Worm (Caenorhabditis elegans) whole organism, midembryonic: ENCODE results near the gene rmif-2.
"Not testable (repeated sequence)": the region's sequence is repeated elsewhere in the genome, so short reads cannot be mapped to it uniquely, and the experiment has no call there.

Source experiments
- T22C8.4 ChIP-seq: fragments of 200-800 bp; sonication (Bioruptor generic); IDR thresholded peaks from 2 replicates; pipeline ENCODE4 v1.3.6; 2022; ENCODE audit warnings: missing genetic modification characterization, missing compliant biosample characterization
- cog-1 ChIP-seq: sonication (generic microtip); optimal IDR thresholded peaks from 2 replicates; lab custom pipeline; 2016; ENCODE audit warnings: missing genetic modification characterization, missing compliant biosample characterization
- flt-1 ChIP-seq: fragments of 200-800 bp; sonication (Bioruptor generic); IDR thresholded peaks from 2 replicates; pipeline ENCODE4 v1.3.6; 2022; ENCODE audit warnings: missing genetic modification characterization, missing compliant biosample characterization
- klf-2 ChIP-seq: fragments of 200-800 bp; sonication (Bioruptor generic); conservative IDR thresholded peaks from 2 replicates; pipeline ENCODE4 v1.3.6; 2022; ENCODE audit warnings: missing genetic modification reagents, missing genetic modification characterization, missing compliant biosample characterization
- med-1 ChIP-seq: sonication (generic microtip); optimal IDR thresholded peaks from 2 replicates; lab custom pipeline; 2017; ENCODE audit warnings: missing genetic modification characterization, mild to moderate bottlenecking, missing compliant biosample characterization, antibody characterized with exemption, missing genetic modification reagents; ENCODE audit not compliant: insufficient read depth
- tab-1 ChIP-seq: fragments of 200-800 bp; sonication (Bioruptor generic); IDR thresholded peaks from 2 replicates; pipeline ENCODE4 v1.3.6; 2022; ENCODE audit warnings: missing genetic modification characterization, missing compliant biosample characterization
- ztf-29 ChIP-seq: fragments of 200-800 bp; sonication (Bioruptor generic); IDR thresholded peaks from 2 replicates; pipeline ENCODE4 v1.3.6; 2022; ENCODE audit warnings: missing genetic modification reagents, missing genetic modification characterization, missing compliant biosample characterization

DNA sequence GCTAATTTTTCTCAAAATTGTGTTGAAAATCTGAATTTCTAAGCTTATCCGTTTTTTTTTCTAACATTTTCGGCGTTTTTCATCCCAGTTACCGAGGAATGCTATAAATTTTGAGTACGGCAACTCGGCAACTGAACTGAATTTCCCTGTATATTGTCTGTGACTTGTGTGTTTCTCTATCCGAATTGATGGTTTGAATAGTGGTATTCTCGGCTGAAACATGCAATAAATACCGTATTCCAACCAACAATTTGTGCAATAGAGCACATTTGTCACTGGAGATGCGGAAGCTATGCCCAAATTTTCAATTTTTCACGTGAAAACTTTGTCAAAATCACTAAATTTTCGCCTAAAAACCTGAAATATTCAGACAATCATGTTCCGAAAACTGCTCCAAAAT is at the start of gene rmif-2:
- not testable (repeated sequence) for TF ChIP-seq tab-1; flt-1 (GFP tag; lab: Robert Waterston, UW); klf-2 (GFP tag; lab: Robert Waterston, UW); med-1; cog-1 (tag; lab: Kevin White, UChicago); ztf-29 (GFP tag; lab: Robert Waterston, UW); T22C8.4 (GFP tag; lab: Robert Waterston, UW)
